Worm (Caenorhabditis elegans) whole organism, L3 larva: Measurements from ENCODE around the gene atrn-1.

Source experiments
- ama-1 ChIP-seq: fragments of 150-350 bp; optimal IDR thresholded peaks from 2 replicates; lab custom pipeline; 2018
- sea-2 ChIP-seq: fragments of 150-350 bp; sonication (generic microtip); optimal IDR thresholded peaks from 4 replicates; lab custom pipeline; 2014; ENCODE audit warnings: missing biosample characterization, missing genetic modification reagents, missing genetic modification characterization
- snpc-4 ChIP-seq: fragments of 150-350 bp; optimal IDR thresholded peaks from 2 replicates; lab custom pipeline; 2014; ENCODE audit warnings: missing biosample characterization, missing genetic modification characterization

- TF ChIP-seq ama-1 (lab: Kevin White, UChicago) (no peak), snpc-4 (tag; lab: Kevin White, UChicago) (no peak), sea-2 (no peak)
Measured at ce11 chrX:14701490-14701889, 9.9 kb upstream of the atrn-1 start, which contains the start of gene F40E10.5.
